Fruit fly (Drosophila melanogaster) whole organism, embryonic: Measurements from ENCODE around the gene Sptr.

ENCODE experiments used
- Antp ChIP-seq: fragments of 200-800 bp; sonication (Bioruptor generic); optimal IDR thresholded peaks from 3 replicates; lab custom pipeline; 2016; ENCODE audit warnings: missing biosample characterization, missing genetic modification characterization
- B-H2 ChIP-seq: fragments of 200-800 bp; sonication (Bioruptor generic); optimal IDR thresholded peaks from 2 replicates; lab custom pipeline; 2018; ENCODE audit warnings: missing biosample characterization, mild to moderate bottlenecking, missing genetic modification characterization
- CG10979 ChIP-seq: fragments of 200-800 bp; sonication (Bioruptor generic); optimal IDR thresholded peaks from 2 replicates; lab custom pipeline; 2018; ENCODE audit warnings: missing biosample characterization, mild to moderate bottlenecking, missing genetic modification characterization, moderate library complexity
- CG11456 ChIP-seq: fragments of 200-800 bp; sonication (Bioruptor generic); IDR thresholded peaks from 3 replicates; pipeline ENCODE4 v1.3.6; 2022; ENCODE audit warnings: missing biosample characterization, missing genetic modification characterization
- CG11723 ChIP-seq: fragments of 200-800 bp; sonication (Bioruptor generic); optimal IDR thresholded peaks from 2 replicates; lab custom pipeline; 2017; ENCODE audit warnings: missing biosample characterization, mild to moderate bottlenecking, missing genetic modification characterization
- CG12219 ChIP-seq: fragments of 200-800 bp; sonication (Bioruptor generic); optimal IDR thresholded peaks from 3 replicates; lab custom pipeline; 2018; ENCODE audit warnings: missing biosample characterization, mild to moderate bottlenecking, missing genetic modification characterization
- CG12236 ChIP-seq: fragments of 200-800 bp; sonication (Bioruptor generic); optimal IDR thresholded peaks from 2 replicates; lab custom pipeline; 2016; ENCODE audit warnings: missing biosample characterization, missing genetic modification characterization
- CG12942 ChIP-seq: fragments of 200-800 bp; sonication (Bioruptor generic); optimal IDR thresholded peaks from 3 replicates; lab custom pipeline; 2016; ENCODE audit warnings: missing biosample characterization, missing genetic modification characterization
- CG13424 ChIP-seq: fragments of 200-800 bp; sonication (Bioruptor generic); optimal IDR thresholded peaks from 2 replicates; lab custom pipeline; 2019; ENCODE audit warnings: missing biosample characterization, mild to moderate bottlenecking, missing genetic modification characterization, moderate library complexity
- CG17802 ChIP-seq: fragments of 200-800 bp; sonication (Bioruptor generic); optimal IDR thresholded peaks from 2 replicates; lab custom pipeline; 2018; ENCODE audit warnings: missing biosample characterization, mild to moderate bottlenecking, missing genetic modification characterization, moderate library complexity
- CG2875 ChIP-seq: fragments of 200-800 bp; sonication (Bioruptor generic); optimal IDR thresholded peaks from 2 replicates; lab custom pipeline; 2017; ENCODE audit warnings: missing biosample characterization, mild to moderate bottlenecking, missing genetic modification characterization, missing genetic modification reagents
- CG30431 ChIP-seq: fragments of 200-800 bp; sonication (Bioruptor generic); optimal IDR thresholded peaks from 2 replicates; lab custom pipeline; 2017; ENCODE audit warnings: missing biosample characterization, missing genetic modification characterization
- CG31365 ChIP-seq: fragments of 200-800 bp; sonication (Bioruptor generic); optimal IDR thresholded peaks from 2 replicates; lab custom pipeline; 2018; ENCODE audit warnings: missing biosample characterization, mild to moderate bottlenecking, missing genetic modification characterization
- CG31388 ChIP-seq: fragments of 200-800 bp; sonication (Bioruptor generic); optimal IDR thresholded peaks from 2 replicates; lab custom pipeline; 2016; ENCODE audit warnings: missing biosample characterization, missing genetic modification characterization
- CG32772 ChIP-seq: fragments of 200-800 bp; sonication (Bioruptor generic); IDR thresholded peaks from 2 replicates; pipeline ENCODE4 v1.3.6; 2022; ENCODE audit warnings: missing biosample characterization, missing genetic modification characterization
- CG6654 ChIP-seq: fragments of 200-800 bp; sonication (Bioruptor generic); optimal IDR thresholded peaks from 2 replicates; lab custom pipeline; 2017; ENCODE audit warnings: missing biosample characterization, mild to moderate bottlenecking, missing genetic modification characterization
- CG6854 ChIP-seq: fragments of 200-800 bp; sonication (Bioruptor generic); optimal IDR thresholded peaks from 3 replicates; lab custom pipeline; 2017; ENCODE audit warnings: missing biosample characterization, mild to moderate bottlenecking, missing genetic modification characterization
- CG7745 ChIP-seq: fragments of 200-800 bp; sonication (Bioruptor generic); optimal IDR thresholded peaks from 2 replicates; lab custom pipeline; 2018; ENCODE audit warnings: missing biosample characterization, mild to moderate bottlenecking, missing genetic modification characterization, moderate library complexity
- CG7786 ChIP-seq: fragments of 200-800 bp; sonication (Bioruptor generic); optimal IDR thresholded peaks from 2 replicates; lab custom pipeline; 2016; ENCODE audit warnings: missing biosample characterization, missing genetic modification characterization
- CG9817 ChIP-seq: fragments of 200-800 bp; sonication (Bioruptor generic); optimal IDR thresholded peaks from 2 replicates; lab custom pipeline; 2018; ENCODE audit warnings: missing biosample characterization, mild to moderate bottlenecking, missing genetic modification characterization, moderate library complexity
- CTCF ChIP-seq: fragments of 200-800 bp; sonication (Bioruptor generic); optimal IDR thresholded peaks from 2 replicates; lab custom pipeline; 2017; ENCODE audit warnings: missing biosample characterization, mild to moderate bottlenecking, missing genetic modification characterization, moderate library complexity
- Deaf1 ChIP-seq: fragments of 200-800 bp; optimal IDR thresholded peaks from 3 replicates; lab custom pipeline; 2019; ENCODE audit warnings: missing biosample characterization, mild to moderate bottlenecking, missing genetic modification characterization, moderate library complexity
- Dref ChIP-seq: fragments of 200-800 bp; sonication (Bioruptor generic); IDR thresholded peaks from 2 replicates; pipeline ENCODE4 v1.3.6; 2022; ENCODE audit warnings: missing biosample characterization, missing genetic modification characterization
- Fer1 ChIP-seq: fragments of 200-800 bp; sonication (Bioruptor generic); optimal IDR thresholded peaks from 2 replicates; lab custom pipeline; 2017; ENCODE audit warnings: missing biosample characterization, mild to moderate bottlenecking, missing genetic modification characterization
- Gug ChIP-seq: fragments of 200-800 bp; sonication (Bioruptor generic); IDR thresholded peaks from 4 replicates; pipeline ENCODE4 v1.3.6; 2022; ENCODE audit warnings: missing biosample characterization, missing genetic modification characterization
- HLH54F ChIP-seq: fragments of 200-800 bp; sonication (Bioruptor generic); optimal IDR thresholded peaks from 3 replicates; lab custom pipeline; 2016; ENCODE audit warnings: missing biosample characterization, missing genetic modification characterization
- MTF-1 ChIP-seq: fragments of 200-800 bp; sonication (Bioruptor generic); optimal IDR thresholded peaks from 2 replicates; lab custom pipeline; 2018; ENCODE audit warnings: missing biosample characterization, mild to moderate bottlenecking, missing genetic modification characterization, borderline replicate concordance
- Max ChIP-seq: fragments of 200-800 bp; sonication (Bioruptor generic); optimal IDR thresholded peaks from 2 replicates; lab custom pipeline; 2016; ENCODE audit warnings: missing biosample characterization, mild to moderate bottlenecking, missing genetic modification characterization
- Meics ChIP-seq: fragments of 200-800 bp; sonication (Bioruptor generic); optimal IDR thresholded peaks from 2 replicates; lab custom pipeline; 2017; ENCODE audit warnings: missing biosample characterization, mild to moderate bottlenecking, missing genetic modification characterization
- Mes4 ChIP-seq: fragments of 200-800 bp; sonication (Bioruptor generic); optimal IDR thresholded peaks from 2 replicates; lab custom pipeline; 2016; ENCODE audit warnings: missing biosample characterization, missing genetic modification characterization
- NC2α ChIP-seq: fragments of 200-800 bp; sonication (Bioruptor generic); optimal IDR thresholded peaks from 2 replicates; lab custom pipeline; 2016; ENCODE audit warnings: missing biosample characterization, missing genetic modification characterization
- Nf-YB ChIP-seq: fragments of 200-800 bp; sonication (Bioruptor generic); optimal IDR thresholded peaks from 3 replicates; lab custom pipeline; 2019; ENCODE audit warnings: missing biosample characterization, mild to moderate bottlenecking, missing genetic modification characterization, moderate library complexity
- Oli ChIP-seq: fragments of 200-800 bp; sonication (Bioruptor generic); optimal IDR thresholded peaks from 2 replicates; lab custom pipeline; 2018; ENCODE audit warnings: missing biosample characterization, mild to moderate bottlenecking, missing genetic modification characterization, moderate library complexity
- PHDP ChIP-seq: fragments of 200-800 bp; sonication (Bioruptor generic); optimal IDR thresholded peaks from 3 replicates; lab custom pipeline; 2018; ENCODE audit warnings: missing biosample characterization, mild to moderate bottlenecking, missing genetic modification characterization, moderate library complexity
- Spps ChIP-seq: fragments of 200-800 bp; sonication (Bioruptor generic); optimal IDR thresholded peaks from 2 replicates; lab custom pipeline; 2018; ENCODE audit warnings: missing biosample characterization, mild to moderate bottlenecking, missing genetic modification characterization
- Taf1 ChIP-seq: fragments of 200-800 bp; sonication (Bioruptor generic); IDR thresholded peaks from 2 replicates; pipeline ENCODE4 v1.3.6; 2022; ENCODE audit warnings: missing biosample characterization, missing genetic modification characterization
- ab ChIP-seq: fragments of 200-800 bp; sonication (Bioruptor generic); optimal IDR thresholded peaks from 2 replicates; lab custom pipeline; 2016; ENCODE audit warnings: missing biosample characterization, missing genetic modification characterization
- al ChIP-seq: fragments of 200-800 bp; sonication (Bioruptor generic); IDR thresholded peaks from 2 replicates; pipeline ENCODE4 v1.3.6; 2022; ENCODE audit warnings: missing biosample characterization, missing genetic modification characterization
- bigmax ChIP-seq: fragments of 200-800 bp; sonication (Bioruptor generic); optimal IDR thresholded peaks from 2 replicates; lab custom pipeline; 2018; ENCODE audit warnings: missing biosample characterization, mild to moderate bottlenecking, missing genetic modification characterization
- h ChIP-seq: fragments of >200 bp; optimal IDR thresholded peaks from 2 replicates; lab custom pipeline; 2017
- jumu ChIP-seq: fragments of 200-800 bp; sonication (Bioruptor generic); optimal IDR thresholded peaks from 3 replicates; lab custom pipeline; 2016; ENCODE audit warnings: missing biosample characterization, missing genetic modification characterization
- knrl ChIP-seq: fragments of 200-800 bp; sonication (Bioruptor generic); IDR thresholded peaks from 3 replicates; pipeline ENCODE4 v1.3.6; 2022; ENCODE audit warnings: missing biosample characterization, missing genetic modification characterization; ENCODE audit not compliant: partially characterized antibody
- mld ChIP-seq: fragments of 200-800 bp; sonication (Bioruptor generic); IDR thresholded peaks from 3 replicates; pipeline ENCODE4 v1.3.6; 2022; ENCODE audit warnings: missing biosample characterization, missing genetic modification characterization; ENCODE audit not compliant: partially characterized antibody
- nerfin-1 ChIP-seq: fragments of 200-800 bp; sonication (Bioruptor generic); optimal IDR thresholded peaks from 3 replicates; lab custom pipeline; 2019; ENCODE audit warnings: missing biosample characterization, mild to moderate bottlenecking, missing genetic modification characterization, moderate library complexity
- pb ChIP-seq: fragments of 200-800 bp; sonication (Bioruptor generic); optimal IDR thresholded peaks from 3 replicates; lab custom pipeline; 2016; ENCODE audit warnings: missing biosample characterization, missing genetic modification characterization
- pita ChIP-seq: fragments of 200-800 bp; sonication (Bioruptor generic); optimal IDR thresholded peaks from 2 replicates; lab custom pipeline; 2017; ENCODE audit warnings: missing biosample characterization, mild to moderate bottlenecking, missing genetic modification characterization
- salm ChIP-seq: fragments of 200-800 bp; sonication (Bioruptor generic); optimal IDR thresholded peaks from 2 replicates; lab custom pipeline; 2018; ENCODE audit warnings: missing biosample characterization, mild to moderate bottlenecking, missing genetic modification characterization
- sim ChIP-seq: fragments of 200-800 bp; sonication (Bioruptor generic); IDR thresholded peaks from 2 replicates; pipeline ENCODE4 v1.3.6; 2022; ENCODE audit warnings: missing biosample characterization, missing genetic modification characterization
- sqz ChIP-seq: fragments of 200-800 bp; sonication (Bioruptor generic); optimal IDR thresholded peaks from 3 replicates; lab custom pipeline; 2018; ENCODE audit warnings: missing biosample characterization, mild to moderate bottlenecking, missing genetic modification characterization
- sug ChIP-seq: fragments of 200-800 bp; optimal IDR thresholded peaks from 2 replicates; lab custom pipeline; 2019; ENCODE audit warnings: missing biosample characterization, mild to moderate bottlenecking, missing genetic modification characterization, moderate library complexity
- tll ChIP-seq, 2 experiments: fragments of 200-800 bp in 1 of 2; fragments of >200 bp in 1 of 2; sonication (Bioruptor generic) in 1 of 2; optimal IDR thresholded peaks; 2 replicates each; lab custom pipeline; 2017 to 2019; ENCODE audit warnings: missing biosample characterization in 2 of 2, missing genetic modification characterization in 2 of 2, mild to moderate bottlenecking in 1 of 2, moderate library complexity in 1 of 2
- toy ChIP-seq: fragments of 200-800 bp; sonication (Bioruptor generic); IDR thresholded peaks from 2 replicates; pipeline ENCODE4 v1.3.6; 2022; ENCODE audit warnings: missing biosample characterization, missing genetic modification characterization

The Sptr gene

DNA sequence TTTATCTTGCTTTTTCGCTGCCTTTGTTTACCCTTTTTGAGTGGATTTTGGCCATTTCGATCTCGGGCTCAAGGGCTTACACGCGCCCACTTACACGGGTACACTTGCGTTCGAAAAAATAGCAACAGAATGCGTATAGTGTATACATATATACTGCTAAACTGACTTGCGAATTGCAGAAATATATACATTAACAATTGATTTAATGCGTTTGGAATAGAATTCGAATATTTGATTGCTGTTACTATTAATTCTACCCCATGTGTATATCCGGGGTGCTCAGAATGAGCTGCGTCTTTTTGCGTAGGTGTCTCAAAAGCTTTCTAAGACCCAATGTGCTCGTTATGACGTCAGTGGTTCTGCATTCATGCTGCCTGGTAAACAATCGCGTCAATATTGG is 29.2 kb upstream of the Sptr start (continued):
- TF ChIP-seq toy (GFP tag; lab: Robert Waterston, UW) (no peak), Gug (peak; percentile 42; the same call in 1 of the 4 replicates), pb (no peak), Antp (GFP tag; lab: Kevin White, UChicago) (no peak), Deaf1 (tag; lab: Kevin White, UChicago) (no peak), Dref (no peak), knrl (no peak), CG32772 (GFP tag; lab: Robert Waterston, UW) (no peak), CG31365 (tag; lab: Kevin White, UChicago) (no peak), CG12219 (peak; percentile 21), mld (GFP tag; lab: Robert Waterston, UW) (no peak), Nf-YB (GFP tag; lab: Kevin White, UChicago) (no peak), nerfin-1 (no peak), al (GFP tag; lab: Robert Waterston, UW) (peak; percentile 29; the same call in 1 of the 2 replicates), CG6654 (no peak), sim (GFP tag; lab: Robert Waterston, UW) (no peak), bigmax (GFP tag; lab: Kevin White, UChicago) (no peak), sqz (GFP tag; lab: Kevin White, UChicago) (no peak), Taf1 (GFP tag; lab: Robert Waterston, UW) (no peak), Fer1 (GFP tag; lab: Kevin White, UChicago) (peak; percentile 36), CG30431 (no peak), Oli (tag; lab: Kevin White, UChicago) (peak; percentile 41), CG31388 (GFP tag; lab: Kevin White, UChicago) (no peak), CG12942 (GFP tag; lab: Kevin White, UChicago) (no peak), Spps (tag; lab: Kevin White, UChicago) (no peak), CG9817 (tag; lab: Kevin White, UChicago) (peak; percentile 38), HLH54F (peak; percentile 58), Mes4 (GFP tag; lab: Kevin White, UChicago) (no peak), jumu (GFP tag; lab: Kevin White, UChicago) (no peak), PHDP (tag; lab: Kevin White, UChicago) (peak; percentile 53), MTF-1 (GFP tag; lab: Kevin White, UChicago) (no peak), salm (tag; lab: Kevin White, UChicago) (no peak), CTCF (GFP tag; lab: Kevin White, UChicago) (no peak), CG10979 (tag; lab: Kevin White, UChicago) (no peak), Max (GFP tag; lab: Kevin White, UChicago) (peak; percentile 2), CG13424 (peak; percentile 14), NC2α (no peak), B-H2 (no peak), CG2875 (GFP tag; lab: Kevin White, UChicago) (no peak), ab (no peak), h (lab: Kevin White, UChicago) (no peak), pita (GFP tag; lab: Kevin White, UChicago) (no peak), Meics (GFP tag; lab: Kevin White, UChicago) (peak; percentile 58), CG7745 (tag; lab: Kevin White, UChicago) (no peak), CG11723 (GFP tag; lab: Kevin White, UChicago) (no peak), CG7786 (peak; percentile 11), CG6854 (GFP tag; lab: Kevin White, UChicago) (no peak), CG12236 (GFP tag; lab: Kevin White, UChicago) (no peak), sug (tag; lab: Kevin White, UChicago) (peak; percentile 5), CG17802 (tag; lab: Kevin White, UChicago) (no peak), CG11456 (GFP tag; lab: Robert Waterston, UW) (peak; percentile 58; the same call in 1 of the 3 replicates), tll (GFP tag; optimal IDR thresholded peaks at IDR 0.05; lab: Kevin White, UChicago) (no peak)
